Worm (Caenorhabditis elegans): ENCODE measurements around the gene gpx-2.

The gpx-2 gene

ce11 chrII:14844253-14844652 lies 22.3 kb upstream of the gpx-2 start:
- TF ChIP-seq skn-1 (tag; optimal IDR thresholded peaks at IDR 0.05) (no peak), ZK546.5 (tag; optimal IDR thresholded peaks at IDR 0.05) (no peak), tbx-2 (tag; optimal IDR thresholded peaks at IDR 0.05) (no peak), nhr-23 (tag; optimal IDR thresholded peaks at IDR 0.05) (peak; percentile 92), elt-3 (tag; optimal IDR thresholded peaks at IDR 0.05) (peak in 2 of 3 experiments; percentile 0 to 49)

- TF ChIP-seq nhr-67 (tag; optimal IDR thresholded peaks at IDR 0.05) (no peak), mml-1 (tag; optimal IDR thresholded peaks at IDR 0.05) (no peak), unc-39 (tag; optimal IDR thresholded peaks at IDR 0.05) (no peak), ceh-9 (tag; optimal IDR thresholded peaks at IDR 0.05) (no peak), pha-4 (tag; optimal IDR thresholded peaks at IDR 0.05) (no peak), jun-1 (tag; optimal IDR thresholded peaks at IDR 0.05) (no peak), aly-2 (tag; optimal IDR thresholded peaks at IDR 0.05) (no peak), ztf-11 (tag; optimal IDR thresholded peaks at IDR 0.05) (no peak), lsy-12 (tag; optimal IDR thresholded peaks at IDR 0.05) (no peak), elt-1 (tag; optimal IDR thresholded peaks at IDR 0.05) (no peak), sea-2 (GFP tag; optimal IDR thresholded peaks at IDR 0.05) (no peak), lin-15B (tag; optimal IDR thresholded peaks at IDR 0.05) (no peak), elt-2 (tag; optimal IDR thresholded peaks at IDR 0.05) (no peak), ama-1 (optimal IDR thresholded peaks at IDR 0.05) (no peak), nhr-43 (tag; optimal IDR thresholded peaks at IDR 0.05; ENCODE audit: poor library complexity, severe bottlenecking) (no peak)
Measured at ce11 chrII:14849897-14850296, 16.7 kb upstream of the gpx-2 start.

ce11 chrII:14851483-14851882 lies 15.1 kb upstream of the gpx-2 start, which contains the start of gene R05H10.1:
TSS of gene R05H10.1 (plus strand) at chrII:14851816.
- TF ChIP-seq nhr-28 (tag; optimal IDR thresholded peaks at IDR 0.05), result no peak
- TF ChIP-seq mml-1 (tag; optimal IDR thresholded peaks at IDR 0.05), result no peak
- TF ChIP-seq nhr-12 (tag; optimal IDR thresholded peaks at IDR 0.05), result no peak
- TF ChIP-seq nfya-1 (tag; optimal IDR thresholded peaks at IDR 0.05; ENCODE audit: insufficient read depth), result no peak
- TF ChIP-seq sea-2 (GFP tag; optimal IDR thresholded peaks at IDR 0.05), result no peak
- TF ChIP-seq ZK546.5 (tag; optimal IDR thresholded peaks at IDR 0.05), result no peak
- no peak for TF ChIP-seq mdl-1 (tag; optimal IDR thresholded peaks at IDR 0.05)
- TF ChIP-seq ztf-4 (tag; optimal IDR thresholded peaks at IDR 0.05), result no peak
- TF ChIP-seq ztf-11 (tag; optimal IDR thresholded peaks at IDR 0.05), result no peak
- TF ChIP-seq ceh-82 (tag; optimal IDR thresholded peaks at IDR 0.05), result no peak
- no peak for TF ChIP-seq daf-12 (tag; optimal IDR thresholded peaks at IDR 0.05)
- TF ChIP-seq pha-4 (tag; optimal IDR thresholded peaks at IDR 0.05), result no peak
- no peak for TF ChIP-seq lin-15B (tag; optimal IDR thresholded peaks at IDR 0.05)
- no peak for TF ChIP-seq R02D3.7 (tag; optimal IDR thresholded peaks at IDR 0.05)
- TF ChIP-seq nhr-237 (tag; optimal IDR thresholded peaks at IDR 0.05), result no peak
- no peak for TF ChIP-seq nhr-11 (tag; optimal IDR thresholded peaks at IDR 0.05)

- TF ChIP-seq egl-27 (tag; optimal IDR thresholded peaks at IDR 0.05) (no peak), ceh-82 (tag; optimal IDR thresholded peaks at IDR 0.05) (no peak), nhr-23 (tag; optimal IDR thresholded peaks at IDR 0.05) (no peak), lin-39 (tag; optimal IDR thresholded peaks at IDR 0.05) (no peak)
Measured at ce11 chrII:14855229-14855628, 11.3 kb upstream of the gpx-2 start, which contains the start of gene R05H10.7. TSS of gene R05H10.7 (plus strand) at chrII:14855529.

- TF ChIP-seq nhr-23 (tag; optimal IDR thresholded peaks at IDR 0.05), result peak; percentile 47
- peak; percentile 54 for TF ChIP-seq lin-15B (tag; optimal IDR thresholded peaks at IDR 0.05)
- TF ChIP-seq nfya-1 (tag; optimal IDR thresholded peaks at IDR 0.05; ENCODE audit: insufficient read depth), result peak; percentile 31
- TF ChIP-seq snpc-4 (tag; optimal IDR thresholded peaks at IDR 0.05), result peak; percentile 35
- peak; percentile 40 for TF ChIP-seq hmg-11 (tag; optimal IDR thresholded peaks at IDR 0.05)
- TF ChIP-seq sea-2 (GFP tag; optimal IDR thresholded peaks at IDR 0.05), result no peak
Measured at ce11 chrII:14856922-14857321, 9.6 kb upstream of the gpx-2 start, which contains the start of gene rbm-28. TSS of gene rbm-28 (plus strand) at chrII:14857259.

DNA sequence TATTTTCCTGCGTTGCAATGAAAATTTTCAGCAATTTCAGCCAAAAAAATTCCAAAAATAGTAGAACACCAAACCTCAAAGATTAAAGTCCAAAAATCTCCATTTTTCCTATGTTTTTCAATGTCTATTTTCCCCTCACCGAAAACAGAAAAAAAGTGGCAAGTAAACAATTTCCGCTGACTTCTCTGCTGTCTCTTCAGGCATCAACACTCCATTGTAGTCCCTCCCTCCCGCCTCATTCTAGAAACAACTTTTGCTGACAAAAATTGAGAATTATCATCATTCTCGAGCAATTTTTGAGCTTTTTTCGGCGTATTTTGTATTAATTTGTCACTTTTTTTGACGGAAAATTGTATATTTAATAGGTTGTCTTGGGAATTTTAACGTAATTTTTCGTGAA lies 1.4 kb upstream of the gpx-2 start:
- TF ChIP-seq skn-1 (tag; optimal IDR thresholded peaks at IDR 0.05), result peak; percentile 49

Measured in whole organism, L3 larva.